Fruit fly (Drosophila melanogaster) S2 (cell line): Measurements from ENCODE around the gene Ekar.

Experiments
- CG8478 ChIP-seq: fragments of >200 bp; optimal IDR thresholded peaks from 2 replicates; lab custom pipeline; 2018
- CTCF ChIP-seq, 2 experiments: fragments of >200 bp; optimal IDR thresholded peaks; 2 replicates each; lab custom pipeline; 2018

Ekar gene

DNA sequence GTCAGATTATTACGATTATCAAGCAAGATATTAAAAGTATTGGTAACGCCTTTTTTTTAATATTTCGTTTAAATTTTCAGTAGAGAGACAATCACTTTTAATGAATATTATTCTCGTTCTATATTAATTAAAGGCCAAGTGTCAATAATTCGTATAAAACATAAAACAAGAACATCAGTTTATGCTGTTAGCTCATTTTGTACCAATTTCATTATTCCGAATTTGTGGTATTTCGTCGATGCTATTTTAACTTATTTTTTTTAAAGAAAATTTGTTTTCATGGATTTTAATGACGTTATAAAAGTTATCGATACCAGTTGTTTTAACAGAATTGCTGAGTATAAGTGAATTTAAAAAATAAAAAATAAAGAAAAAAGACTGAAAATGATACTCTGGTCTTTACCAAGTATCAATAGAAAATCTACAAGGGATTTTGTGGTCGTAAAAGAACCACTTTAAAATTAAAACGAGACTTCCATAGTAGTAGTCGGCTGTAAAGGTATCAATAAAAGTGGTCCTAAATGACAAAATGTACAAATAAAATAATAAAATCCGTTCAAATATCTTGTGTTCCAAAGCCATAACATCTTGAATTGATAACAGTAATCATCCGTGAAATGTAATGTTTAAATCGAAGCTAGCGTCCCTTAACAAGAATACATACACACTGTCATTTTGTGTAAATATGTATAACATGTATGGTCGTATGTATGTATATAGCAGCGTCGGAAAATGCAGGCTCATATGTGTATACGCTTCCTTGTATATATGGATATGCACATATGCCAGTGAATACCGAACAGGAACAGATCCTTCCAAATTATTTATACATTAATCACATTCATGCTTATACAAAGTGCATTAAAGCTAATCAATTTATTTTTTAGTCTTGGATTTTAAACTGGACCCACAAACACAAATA, 35.7 kb downstream of the Ekar start, which contains the start of gene Eph:
Gene Eph (plus strand): TSS at position 287 of the 922 bp plus-strand sequence.
- TF ChIP-seq CTCF (optimal IDR thresholded peaks at IDR 0.05; lab: Kevin White, UChicago) (no peak), CG8478 (lab: Kevin White, UChicago) (no peak)

DNA sequence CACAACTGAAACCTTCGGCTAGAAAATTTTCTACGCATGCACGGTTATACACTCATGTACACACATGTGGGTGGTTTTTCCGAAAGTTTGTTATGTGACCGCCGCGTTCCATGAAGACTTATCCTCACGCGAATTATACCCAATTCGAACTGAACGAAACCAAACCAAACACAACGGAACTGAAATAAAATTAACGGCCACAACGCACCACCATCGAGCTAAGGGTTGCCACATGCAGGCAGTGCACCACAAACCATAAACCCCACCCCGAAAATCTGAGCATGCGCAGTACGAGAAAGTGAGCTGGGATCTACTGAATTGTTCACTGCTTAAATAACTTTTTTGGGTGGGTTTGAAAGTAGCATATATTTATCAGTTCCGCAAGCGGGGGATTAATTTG, 38.9 kb downstream of the Ekar start, which contains the start of gene onecut:
Gene onecut (minus strand): TSS at position 152 of the 400 bp plus-strand sequence.
- TF ChIP-seq CTCF (optimal IDR thresholded peaks at IDR 0.05; lab: Kevin White, UChicago) (no peak), CG8478 (lab: Kevin White, UChicago) (no peak)

dm6 chr4:588514-588913, 57.8 kb downstream of the Ekar start:
- TF ChIP-seq CG8478 (lab: Kevin White, UChicago): no peak
